Fruit fly (Drosophila melanogaster): ENCODE results near the gene CG13101.

- TF ChIP-seq psq (optimal IDR thresholded peaks at IDR 0.05), result no peak
- no peak for TF ChIP-seq Dll (optimal IDR thresholded peaks at IDR 0.05)
Observed at dm6 chr2L:8943110-8943509, 41.6 kb downstream of the CG13101 start, which contains the start of gene CG9515.
